Worm (Caenorhabditis elegans): Measurements from ENCODE around the gene ints-11.

- no peak for TF ChIP-seq F16B12.6 (tag; optimal IDR thresholded peaks at IDR 0.05)
- TF ChIP-seq lin-15B (tag; optimal IDR thresholded peaks at IDR 0.05): no peak
- no peak for TF ChIP-seq nhr-77 (tag; optimal IDR thresholded peaks at IDR 0.05)
- no peak for TF ChIP-seq nhr-28 (tag; optimal IDR thresholded peaks at IDR 0.05)
- no peak for TF ChIP-seq blmp-1 (tag; optimal IDR thresholded peaks at IDR 0.05)
- TF ChIP-seq nhr-90 (tag; optimal IDR thresholded peaks at IDR 0.05; ENCODE audit: poor library complexity): no peak
- TF ChIP-seq nhr-12 (tag; optimal IDR thresholded peaks at IDR 0.05): no peak
- TF ChIP-seq efl-1 (optimal IDR thresholded peaks at IDR 0.05): no peak
- TF ChIP-seq efl-1 (GFP tag; optimal IDR thresholded peaks at IDR 0.05 in 1 of 2): no peak
- no peak for TF ChIP-seq lsy-2 (tag; optimal IDR thresholded peaks at IDR 0.05)
- no peak for TF ChIP-seq pag-3 (tag; optimal IDR thresholded peaks at IDR 0.05; ENCODE audit: borderline replicate concordance, insufficient read depth)
- no peak for TF ChIP-seq mdl-1 (tag; optimal IDR thresholded peaks at IDR 0.05)
- no peak for TF ChIP-seq lir-3 (tag; optimal IDR thresholded peaks at IDR 0.05; ENCODE audit: poor library complexity)
- no peak for TF ChIP-seq nhr-85 (tag)
These were observed 25.9 kb downstream of the ints-11 start for ce11 chrII:8117426-8117825.

Data from whole organism, L1 larva.